Worm (Caenorhabditis elegans): ENCODE measurements around the gene srh-30.

srh-30 gene

DNA sequence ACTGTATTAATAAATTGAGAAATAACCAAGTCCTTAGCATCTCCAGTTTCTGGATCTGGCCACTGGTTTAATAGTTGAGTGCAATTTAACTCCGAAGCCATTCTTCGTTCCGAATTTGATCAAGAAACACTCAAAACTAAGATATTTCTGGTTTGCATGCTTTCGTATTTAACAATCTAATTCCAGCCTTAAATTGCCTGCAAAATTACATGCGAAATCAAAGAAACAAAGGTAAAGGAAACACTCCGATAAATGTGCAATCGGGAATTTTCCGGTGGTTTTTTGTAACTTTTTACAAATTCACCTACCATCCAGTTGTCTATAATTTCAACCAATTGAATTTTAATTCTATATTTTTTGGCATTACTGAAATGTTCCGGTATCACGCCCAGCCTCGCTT lies 30.3 kb upstream of the srh-30 start, which contains the start of gene dmsr-10:
Gene dmsr-10, minus strand, starts transcription at position 101 of the 400 bp plus-strand sequence.
- TF ChIP-seq C06A6.2 (GFP tag; conservative IDR thresholded peaks at IDR 0.05) (no peak), lin-40 (tag; optimal IDR thresholded peaks at IDR 0.05) (no peak), nfyb-1 (GFP tag; IDR thresholded peaks at IDR 0.05) (no peak), hmg-1.2 (GFP tag; IDR thresholded peaks at IDR 0.05) (no peak), F49E8.2 (tag; optimal IDR thresholded peaks at IDR 0.05; ENCODE audit: insufficient read depth) (no peak), F22D6.2 (tag; optimal IDR thresholded peaks at IDR 0.05) (no peak), pbrm-1 (GFP tag; IDR thresholded peaks at IDR 0.05) (no peak)

DNA sequence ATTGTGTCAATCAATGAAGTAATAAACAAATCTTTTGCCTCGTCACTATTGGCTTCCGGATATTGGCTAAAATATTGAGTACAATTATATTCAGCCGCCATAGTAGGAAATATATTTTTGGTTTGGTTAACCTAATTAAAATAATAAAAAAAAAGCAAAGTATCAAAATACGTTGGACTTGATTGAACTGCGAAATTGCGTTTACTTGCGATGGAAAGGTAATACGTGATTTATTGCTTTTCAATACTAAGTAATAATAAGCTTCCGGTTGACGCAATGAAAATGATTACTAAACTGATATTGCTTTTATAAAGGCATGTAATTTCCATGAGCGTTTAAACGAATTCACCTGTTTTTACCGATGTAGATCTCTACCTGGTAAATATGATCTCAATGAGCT lies 28.0 kb upstream of the srh-30 start, which contains the start of gene dmsr-9:
Gene dmsr-9, minus strand, starts transcription at position 101 of the 400 bp plus-strand sequence.
- no peak for TF ChIP-seq hlh-12 (tag; optimal IDR thresholded peaks at IDR 0.05)
- no peak for TF ChIP-seq zfh-2 (GFP tag; conservative IDR thresholded peaks at IDR 0.05)
- no peak for TF ChIP-seq egl-18 (GFP tag; IDR thresholded peaks at IDR 0.05)
- TF ChIP-seq F37B4.10 (GFP tag; IDR thresholded peaks at IDR 0.05), result no peak
- no peak for TF ChIP-seq madf-3 (GFP tag; IDR thresholded peaks at IDR 0.05)

DNA sequence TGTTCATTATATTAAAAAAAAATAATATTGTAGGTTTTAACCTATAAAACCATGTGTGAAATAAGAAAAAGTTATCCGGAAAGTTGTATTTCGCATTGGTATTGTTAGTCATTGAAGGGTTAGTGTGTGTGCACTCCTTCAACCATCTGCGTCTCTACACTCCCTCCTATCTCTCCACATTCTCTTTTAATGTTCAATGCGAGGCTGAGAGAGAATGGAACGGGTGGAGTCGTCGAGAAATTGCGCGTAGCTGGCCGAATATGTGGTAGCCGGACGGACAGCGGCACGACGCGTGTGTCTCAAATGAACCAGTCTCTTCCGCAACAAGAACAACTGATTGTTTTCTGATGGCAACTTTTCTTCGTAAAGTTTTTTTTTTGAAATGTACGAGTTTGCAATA lies 25.3 kb upstream of the srh-30 start:
- TF ChIP-seq D2030.7 (GFP tag; IDR thresholded peaks at IDR 0.05), result no peak
- TF ChIP-seq hmg-1.2 (GFP tag; IDR thresholded peaks at IDR 0.05), result peak; percentile 91; the same call in 1 of the 2 replicates
- no peak for TF ChIP-seq repo-1 (tag; optimal IDR thresholded peaks at IDR 0.05)

DNA sequence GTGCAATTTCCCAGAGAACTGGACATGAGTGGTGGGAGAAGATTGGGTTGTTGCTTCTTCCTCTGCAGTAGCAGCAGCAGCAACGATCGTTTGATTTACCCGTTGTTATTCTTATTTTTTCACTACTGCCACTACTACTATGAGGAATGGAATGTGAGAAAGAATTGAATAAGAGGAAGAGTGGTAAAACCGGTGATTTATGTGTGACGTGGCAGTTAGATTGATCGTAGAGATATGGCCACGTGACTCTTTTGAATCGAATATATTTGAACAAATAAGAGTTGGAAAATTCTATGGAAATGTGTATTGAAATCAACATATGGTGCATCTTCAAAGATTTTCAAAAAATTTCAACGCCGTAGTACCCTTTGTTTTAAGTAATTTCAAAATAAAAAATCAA lies 24.7 kb upstream of the srh-30 start:
- TF ChIP-seq ceh-91 (GFP tag; IDR thresholded peaks at IDR 0.05), result no peak
- TF ChIP-seq ets-4 (GFP tag; optimal IDR thresholded peaks at IDR 0.05), result no peak
- TF ChIP-seq nfya-1 (tag; optimal IDR thresholded peaks at IDR 0.05; ENCODE audit: borderline replicate concordance, insufficient read depth), result no peak
- TF ChIP-seq lin-40 (tag; optimal IDR thresholded peaks at IDR 0.05), result no peak
- TF ChIP-seq F22D6.2 (tag; optimal IDR thresholded peaks at IDR 0.05), result no peak
- TF ChIP-seq egrh-3 (GFP tag; IDR thresholded peaks at IDR 0.05), result no peak
- TF ChIP-seq nfyb-1 (GFP tag; IDR thresholded peaks at IDR 0.05), result no peak
- no peak for TF ChIP-seq atf-7 (tag; optimal IDR thresholded peaks at IDR 0.05)
- TF ChIP-seq lsy-27 (tag; optimal IDR thresholded peaks at IDR 0.05; ENCODE audit: borderline replicate concordance, insufficient read depth), result no peak
- TF ChIP-seq F23B12.7 (tag; optimal IDR thresholded peaks at IDR 0.05; ENCODE audit: insufficient read depth), result no peak

DNA sequence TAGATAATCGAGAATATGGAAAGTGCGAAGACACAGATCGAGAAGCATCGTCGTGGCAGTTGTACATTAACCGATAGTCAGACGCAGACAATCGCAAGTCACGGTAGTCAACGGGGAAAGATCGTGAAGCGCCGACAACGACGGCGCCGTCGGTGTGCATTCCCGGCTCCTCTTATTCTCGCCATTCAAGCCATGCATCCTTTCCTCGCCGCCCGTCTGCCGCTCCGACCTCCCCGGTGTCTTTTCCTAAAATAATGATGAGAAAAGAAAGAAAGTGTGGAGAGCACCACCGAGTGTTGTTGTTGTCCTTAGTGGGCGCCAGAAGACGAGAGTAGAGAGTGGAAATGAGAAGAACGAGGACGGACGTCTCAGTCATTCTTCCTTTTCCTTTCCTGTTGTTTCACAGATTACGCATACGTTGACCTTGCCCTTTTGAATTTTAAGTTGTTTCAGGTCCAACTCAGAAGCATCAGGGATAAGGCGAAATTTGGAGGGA lies 22.2 kb upstream of the srh-30 start, which contains the start of gene ZC404.1:
Gene ZC404.1, plus strand, starts transcription at position 446 of the 496 bp plus-strand sequence.
- TF ChIP-seq C17E4.6 (GFP tag; IDR thresholded peaks at IDR 0.05) (no peak), lin-35 (GFP tag; optimal IDR thresholded peaks at IDR 0.05) (no peak), zfh-2 (GFP tag; conservative IDR thresholded peaks at IDR 0.05) (peak; percentile 92), F52B5.7 (tag; optimal IDR thresholded peaks at IDR 0.05) (no peak), repo-1 (tag; optimal IDR thresholded peaks at IDR 0.05) (no peak), ztf-28 (GFP tag; IDR thresholded peaks at IDR 0.05) (no peak), dox-1 (GFP tag; IDR thresholded peaks at IDR 0.05) (0 out of 2 replicates have a peak, but pooled peaks have one; percentile 10), hmg-1.2 (GFP tag; IDR thresholded peaks at IDR 0.05) (no peak; the same call in 1 of the 2 replicates)

DNA sequence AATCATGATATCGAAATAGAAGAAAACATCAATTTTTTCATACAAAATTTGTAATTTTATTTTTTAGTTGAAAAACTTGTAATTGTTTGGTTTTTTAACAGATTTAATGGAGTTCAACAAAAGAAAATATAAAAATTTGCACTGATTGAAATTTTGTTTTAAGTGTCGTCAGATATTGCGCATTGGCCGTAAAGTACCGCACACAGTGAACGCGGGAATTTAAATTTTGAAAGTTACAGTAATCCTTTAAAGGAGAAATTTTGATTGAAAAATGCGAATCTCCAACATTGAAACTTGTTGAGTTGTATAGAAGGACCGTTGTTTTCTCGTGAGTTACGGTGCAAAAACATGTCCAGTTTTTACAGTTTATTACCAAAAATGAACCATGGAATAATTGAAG lies 21.4 kb upstream of the srh-30 start:
- TF ChIP-seq sdz-38 (tag; optimal IDR thresholded peaks at IDR 0.05), result no peak
- TF ChIP-seq atf-7 (tag; optimal IDR thresholded peaks at IDR 0.05), result no peak
- TF ChIP-seq Y79H2A.3 (GFP tag; conservative IDR thresholded peaks at IDR 0.05), result no peak
- TF ChIP-seq egrh-3 (GFP tag; IDR thresholded peaks at IDR 0.05), result no peak
- TF ChIP-seq lsl-1 (GFP tag; optimal IDR thresholded peaks at IDR 0.05), result peak; percentile 45
- TF ChIP-seq efl-1 (GFP tag; optimal IDR thresholded peaks at IDR 0.05), result peak; percentile 80
- TF ChIP-seq C17E4.6 (GFP tag; IDR thresholded peaks at IDR 0.05), result no peak
- peak; percentile 29 for TF ChIP-seq dpl-1 (GFP tag; optimal IDR thresholded peaks at IDR 0.05)
- peak; percentile 53; the same call in 1 of the 2 replicates for TF ChIP-seq madf-6 (GFP tag; IDR thresholded peaks at IDR 0.05)
- TF ChIP-seq hsf-1 (GFP tag; IDR thresholded peaks at IDR 0.05), result no peak
- TF ChIP-seq repo-1 (tag; optimal IDR thresholded peaks at IDR 0.05), result no peak
- no peak for TF ChIP-seq athp-1 (tag; optimal IDR thresholded peaks at IDR 0.05)
- no peak for TF ChIP-seq F57C9.4 (tag; optimal IDR thresholded peaks at IDR 0.05)
- no peak for TF ChIP-seq dpff-1 (tag; optimal IDR thresholded peaks at IDR 0.05)
- no peak for TF ChIP-seq snpc-3.4 (tag; optimal IDR thresholded peaks at IDR 0.05)
- no peak for TF ChIP-seq let-607 (tag; optimal IDR thresholded peaks at IDR 0.05)
- no peak for TF ChIP-seq madf-8 (GFP tag; conservative IDR thresholded peaks at IDR 0.05)
